Worm (Caenorhabditis elegans) whole organism, mixed stage, embryonic: ENCODE data around the gene F31D5.1.

Source experiments
- M03D4.4 ChIP-seq: sonication (generic microtip); optimal IDR thresholded peaks from 2 replicates; lab custom pipeline; 2017; ENCODE audit warnings: mild to moderate bottlenecking, missing genetic modification characterization, missing compliant biosample characterization
- blmp-1 ChIP-seq: fragments of 150-350 bp; optimal IDR thresholded peaks from 2 replicates; lab custom pipeline; 2014; ENCODE audit warnings: missing biosample characterization, missing genetic modification characterization
- ces-1 ChIP-seq: fragments of 150-350 bp; optimal IDR thresholded peaks from 2 replicates; lab custom pipeline; 2014; ENCODE audit warnings: missing biosample characterization, missing genetic modification reagents, missing genetic modification characterization
- elt-3 ChIP-seq: fragments of 150-350 bp; optimal IDR thresholded peaks from 2 replicates; lab custom pipeline; 2014; ENCODE audit warnings: missing biosample characterization, missing genetic modification characterization
- lsy-2 ChIP-seq: fragments of 150-350 bp; optimal IDR thresholded peaks from 2 replicates; lab custom pipeline; 2014; ENCODE audit warnings: missing biosample characterization, missing genetic modification characterization
- mab-5 ChIP-seq: fragments of 150-350 bp; optimal IDR thresholded peaks from 2 replicates; lab custom pipeline; 2014; ENCODE audit warnings: missing biosample characterization, missing genetic modification characterization
- nhr-237 ChIP-seq: fragments of 150-350 bp; optimal IDR thresholded peaks from 2 replicates; lab custom pipeline; 2014; ENCODE audit warnings: missing biosample characterization, missing genetic modification characterization
- pha-4 ChIP-seq: fragments of 150-350 bp; optimal IDR thresholded peaks from 2 replicates; lab custom pipeline; 2018; ENCODE audit warnings: missing biosample characterization, missing genetic modification reagents, missing genetic modification characterization
- snpc-4 ChIP-seq: fragments of 150-350 bp; optimal IDR thresholded peaks from 2 replicates; lab custom pipeline; 2014; ENCODE audit warnings: missing biosample characterization, missing genetic modification characterization
- unc-39 ChIP-seq: fragments of 150-350 bp; optimal IDR thresholded peaks from 2 replicates; lab custom pipeline; 2014; ENCODE audit warnings: missing biosample characterization, missing genetic modification characterization
- ztf-11 ChIP-seq: fragments of 150-350 bp; optimal IDR thresholded peaks from 2 replicates; lab custom pipeline; 2014; ENCODE audit warnings: missing biosample characterization, missing genetic modification characterization

DNA sequence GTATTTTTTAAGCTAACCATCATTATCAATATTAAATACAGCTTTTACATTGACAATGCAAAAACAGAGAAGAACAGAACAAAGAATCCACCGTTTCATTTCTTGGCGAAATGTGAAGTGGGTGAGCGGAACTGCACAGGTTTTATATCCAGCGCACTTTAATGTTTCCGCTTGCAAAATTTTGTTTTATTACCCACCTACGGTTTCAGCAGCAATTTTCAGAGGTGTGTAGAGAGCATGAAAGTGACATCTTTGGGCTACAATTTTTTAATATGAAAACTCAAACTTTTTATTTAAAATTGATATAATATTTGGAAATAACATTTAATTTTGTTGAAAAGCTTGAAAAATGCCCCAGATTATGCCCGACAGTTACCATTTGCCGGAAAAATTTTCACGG, 39.5 kb downstream of the F31D5.1 start, which contains the start of gene clec-135:
- TF ChIP-seq blmp-1 (tag; lab: Kevin White, UChicago) (no peak), ztf-11 (no peak), nhr-237 (tag; lab: Kevin White, UChicago) (no peak), snpc-4 (tag; lab: Kevin White, UChicago) (no peak), ces-1 (GFP tag; lab: Kevin White, UChicago) (no peak), M03D4.4 (no peak), pha-4 (no peak), unc-39 (tag; lab: Kevin White, UChicago) (no peak), lsy-2 (tag; lab: Kevin White, UChicago) (no peak), mab-5 (no peak), elt-3 (tag; lab: Kevin White, UChicago) (no peak)
